Fruit fly (Drosophila melanogaster) whole organism: ENCODE measurements around the gene Bdp1.

Experiments used
- EcR ChIP-seq, 2 experiments: fragments of >200 bp; optimal IDR thresholded peaks; 2 replicates each; lab custom pipeline; 2017; ENCODE audit warnings: missing biosample characterization in 2 of 2, missing genetic modification characterization in 2 of 2, missing genetic modification reagents in 2 of 2
- pan ChIP-seq: fragments of >200 bp; optimal IDR thresholded peaks from 2 replicates; lab custom pipeline; 2017
- psq ChIP-seq: fragments of >200 bp; optimal IDR thresholded peaks from 2 replicates; lab custom pipeline; 2017
- usp ChIP-seq: fragments of >200 bp; optimal IDR thresholded peaks from 2 replicates; lab custom pipeline; 2017; ENCODE audit warnings: missing biosample characterization, missing genetic modification characterization, mixed read lengths

dm6 chr2L:13366109-13366747, 7.5 kb downstream of the Bdp1 start, which contains the start of the genes Nnp-1 and Grx3:
- TF ChIP-seq usp (GFP tag; lab: Kevin White, UChicago) (no peak), pan (lab: Kevin White, UChicago) (no peak), EcR (GFP tag; optimal IDR thresholded peaks at IDR 0.05; lab: Kevin White, UChicago) (no peak), psq (no peak)
